Fruit fly (Drosophila melanogaster): Measurements from ENCODE around the gene Cog4.
A peak's percentile ranks its signal among the peaks of the same experiment; 100 is the strongest.

Gene Cog4

DNA sequence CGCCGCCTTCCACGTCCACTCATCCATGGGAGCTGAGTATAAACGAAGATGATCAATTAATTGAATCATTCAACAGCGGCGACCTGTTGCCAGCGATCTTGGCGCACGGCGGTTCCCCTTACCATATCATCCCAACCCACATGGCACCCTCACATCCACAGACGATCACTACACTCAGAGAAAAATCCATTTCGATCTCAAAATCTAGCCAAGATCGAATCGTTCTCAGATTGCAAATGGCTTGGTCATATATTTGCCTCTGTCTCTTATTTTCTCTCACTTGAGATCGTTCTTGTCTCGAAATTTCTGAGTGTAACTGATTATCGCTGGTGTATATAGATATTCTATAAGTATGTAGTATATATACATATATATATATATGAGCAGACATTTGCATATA is 20.0 kb downstream of the Cog4 start (continued):
- TF ChIP-seq gem (tag; optimal IDR thresholded peaks at IDR 0.05) (peak; percentile 69), Antp (GFP tag; optimal IDR thresholded peaks at IDR 0.05) (peak; percentile 49), CG7556 (GFP tag; optimal IDR thresholded peaks at IDR 0.05) (peak; percentile 15), danr (GFP tag; IDR thresholded peaks at IDR 0.05) (no peak), repo (GFP tag; optimal IDR thresholded peaks at IDR 0.05) (no peak), CG2889 (GFP tag; IDR thresholded peaks at IDR 0.05) (0 out of 3 replicates have a peak, but pooled peaks have one; percentile 45), CG30431 (GFP tag; optimal IDR thresholded peaks at IDR 0.05) (peak; percentile 8), CG11695 (GFP tag; IDR thresholded peaks at IDR 0.05) (peak; percentile 41; the same call in 1 of the 3 replicates), Bdp1 (GFP tag; optimal IDR thresholded peaks at IDR 0.05) (no peak), CG7271 (tag; optimal IDR thresholded peaks at IDR 0.05) (no peak), CG34376 (GFP tag; optimal IDR thresholded peaks at IDR 0.05) (no peak), bsh (GFP tag; optimal IDR thresholded peaks at IDR 0.05) (peak in 1 of 2 experiments; percentile 68), hth (optimal IDR thresholded peaks at IDR 0.05) (no peak), Spps (tag; optimal IDR thresholded peaks at IDR 0.05) (no peak), CG17912 (GFP tag; optimal IDR thresholded peaks at IDR 0.05) (no peak), wor (GFP tag; IDR thresholded peaks at IDR 0.05) (no peak), inv (GFP tag; IDR thresholded peaks at IDR 0.05; ENCODE audit: partially characterized antibody) (no peak), CG9932 (GFP tag; IDR thresholded peaks at IDR 0.05) (peak; percentile 73), p53 (GFP tag; optimal IDR thresholded peaks at IDR 0.05) (no peak), Atf3 (GFP tag; optimal IDR thresholded peaks at IDR 0.05) (no peak), CG30403 (GFP tag; optimal IDR thresholded peaks at IDR 0.05) (peak; percentile 59), Abd-B (GFP tag; optimal IDR thresholded peaks at IDR 0.05) (peak; percentile 35), Lhr (GFP tag; optimal IDR thresholded peaks at IDR 0.05) (no peak), CTCF (GFP tag; optimal IDR thresholded peaks at IDR 0.05) (no peak), pho (GFP tag; optimal IDR thresholded peaks at IDR 0.05) (peak; percentile 6), CG13624 (GFP tag; optimal IDR thresholded peaks at IDR 0.05) (peak; percentile 10), CG18011 (GFP tag; optimal IDR thresholded peaks at IDR 0.05) (no peak), Six4 (GFP tag; optimal IDR thresholded peaks at IDR 0.05) (peak; percentile 18), Nf-YA (GFP tag; IDR thresholded peaks at IDR 0.05) (0 out of 2 replicates have a peak, but pooled peaks have one; percentile 9), mld (GFP tag; IDR thresholded peaks at IDR 0.05; ENCODE audit: partially characterized antibody) (no peak), CG2678 (tag; optimal IDR thresholded peaks at IDR 0.05) (peak; percentile 77), kay (GFP tag; optimal IDR thresholded peaks at IDR 0.05) (peak; percentile 41), ato (GFP tag; IDR thresholded peaks at IDR 0.05; ENCODE audit: partially characterized antibody) (no peak), Poxn (GFP tag; IDR thresholded peaks at IDR 0.05) (no peak), trem (tag; optimal IDR thresholded peaks at IDR 0.05) (peak; percentile 16), CG18262 (tag; optimal IDR thresholded peaks at IDR 0.05) (peak; percentile 52), CG10543 (GFP tag; optimal IDR thresholded peaks at IDR 0.05) (peak; percentile 54), Hmr (GFP tag; optimal IDR thresholded peaks at IDR 0.05) (peak; percentile 43), CG5245 (GFP tag; optimal IDR thresholded peaks at IDR 0.05) (peak; percentile 44), CG2202 (tag; optimal IDR thresholded peaks at IDR 0.05) (no peak), salm (tag; optimal IDR thresholded peaks at IDR 0.05) (peak; percentile 11), CG1024 (GFP tag; IDR thresholded peaks at IDR 0.05) (peak; percentile 21; the same call in 1 of the 2 replicates), Hr51 (GFP tag; optimal IDR thresholded peaks at IDR 0.05) (peak; percentile 3 to 56), lbe (GFP tag; optimal IDR thresholded peaks at IDR 0.05) (no peak), ap (GFP tag; IDR thresholded peaks at IDR 0.05) (no peak), CG1603 (tag; optimal IDR thresholded peaks at IDR 0.05) (peak; percentile 62), knrl (GFP tag; IDR thresholded peaks at IDR 0.05; ENCODE audit: partially characterized antibody) (no peak), crol (GFP tag; IDR thresholded peaks at IDR 0.05) (no peak), ash1 (GFP tag; optimal IDR thresholded peaks at IDR 0.05) (no peak), CG5953 (GFP tag; IDR thresholded peaks at IDR 0.05) (no peak), CG7928 (GFP tag; optimal IDR thresholded peaks at IDR 0.05) (no peak), CG7786 (GFP tag; optimal IDR thresholded peaks at IDR 0.05) (peak; percentile 42)

All from whole organism, embryonic.